Worm (Caenorhabditis elegans): Measurements from ENCODE around the gene tbce-1.

ce11 chrIV:8251346-8251745 is 43.1 kb upstream of the tbce-1 start:
- TF ChIP-seq lim-7 (GFP tag; IDR thresholded peaks at IDR 0.05) (no peak), ces-1 (GFP tag; optimal IDR thresholded peaks at IDR 0.05) (no peak), sdz-12 (GFP tag; optimal IDR thresholded peaks at IDR 0.05) (no peak)

Measured in whole organism, L4 larva.